Worm (Caenorhabditis elegans) whole organism, young adult: ENCODE measurements around the gene comt-3.
"Not testable (repeated sequence)": the region's sequence is repeated elsewhere in the genome, so short reads cannot be mapped to it uniquely, and the experiment has no call there.

Experiments
- B0336.3 ChIP-seq: fragments of 200-800 bp; sonication (Bioruptor generic); IDR thresholded peaks from 2 replicates; pipeline ENCODE4 v1.3.6; 2022; ENCODE audit warnings: missing genetic modification characterization, missing compliant biosample characterization
- ama-1 ChIP-seq, 3 experiments: fragments of 150-350 bp in 1 of 3; sonication (generic microtip) in 2 of 3; optimal IDR thresholded peaks; 2 replicates each; lab custom pipeline; 2014 to 2018; ENCODE audit warnings: missing biosample characterization in 2 of 3, missing genetic modification characterization in 2 of 3, missing genetic modification reagents in 2 of 3
- bed-2 ChIP-seq: fragments of 200-800 bp; sonication (Bioruptor generic); IDR thresholded peaks from 2 replicates; pipeline ENCODE4 v1.3.6; 2022; ENCODE audit warnings: missing genetic modification reagents, missing genetic modification characterization, missing compliant biosample characterization
- cebp-1 ChIP-seq, 2 experiments: fragments of 200-800 bp in 1 of 2; sonication (Bioruptor generic) in 1 of 2; sonication (generic microtip) in 1 of 2; IDR thresholded peaks in 1 of 2; optimal IDR thresholded peaks in 1 of 2; 2 replicates each; pipeline versions ENCODE4 v1.3.6 to Lab custom; 2017 to 2022; ENCODE audit warnings: missing compliant biosample characterization in 2 of 2, missing genetic modification characterization in 2 of 2, mild to moderate bottlenecking in 1 of 2, missing genetic modification reagents in 1 of 2, moderate library complexity in 1 of 2
- chd-7 ChIP-seq: sonication (generic microtip); optimal IDR thresholded peaks from 2 replicates; lab custom pipeline; 2016; ENCODE audit warnings: mild to moderate bottlenecking, missing genetic modification characterization, moderate library complexity, missing compliant biosample characterization
- dpl-1 ChIP-seq: fragments of 150-350 bp; optimal IDR thresholded peaks from 2 replicates; lab custom pipeline; 2014; ENCODE audit warnings: missing biosample characterization, missing genetic modification reagents, missing genetic modification characterization
- egrh-3 ChIP-seq: fragments of 200-800 bp; sonication (Bioruptor generic); IDR thresholded peaks from 2 replicates; pipeline ENCODE4 v1.3.6; 2022; ENCODE audit warnings: missing genetic modification reagents, missing genetic modification characterization, missing compliant biosample characterization
- madf-8 ChIP-seq: fragments of 200-800 bp; sonication (Bioruptor generic); conservative IDR thresholded peaks from 2 replicates; pipeline ENCODE4 v1.3.6; 2022; ENCODE audit warnings: missing genetic modification reagents, missing genetic modification characterization, missing compliant biosample characterization
- pbrm-1 ChIP-seq: fragments of 200-800 bp; sonication (Bioruptor generic); IDR thresholded peaks from 2 replicates; pipeline ENCODE4 v1.3.6; 2022; ENCODE audit warnings: missing genetic modification reagents, missing genetic modification characterization, missing compliant biosample characterization
- ztf-18 ChIP-seq: sonication (generic microtip); optimal IDR thresholded peaks from 2 replicates; lab custom pipeline; 2016; ENCODE audit warnings: missing genotype, mild to moderate bottlenecking, missing genetic modification characterization, missing compliant biosample characterization

DNA sequence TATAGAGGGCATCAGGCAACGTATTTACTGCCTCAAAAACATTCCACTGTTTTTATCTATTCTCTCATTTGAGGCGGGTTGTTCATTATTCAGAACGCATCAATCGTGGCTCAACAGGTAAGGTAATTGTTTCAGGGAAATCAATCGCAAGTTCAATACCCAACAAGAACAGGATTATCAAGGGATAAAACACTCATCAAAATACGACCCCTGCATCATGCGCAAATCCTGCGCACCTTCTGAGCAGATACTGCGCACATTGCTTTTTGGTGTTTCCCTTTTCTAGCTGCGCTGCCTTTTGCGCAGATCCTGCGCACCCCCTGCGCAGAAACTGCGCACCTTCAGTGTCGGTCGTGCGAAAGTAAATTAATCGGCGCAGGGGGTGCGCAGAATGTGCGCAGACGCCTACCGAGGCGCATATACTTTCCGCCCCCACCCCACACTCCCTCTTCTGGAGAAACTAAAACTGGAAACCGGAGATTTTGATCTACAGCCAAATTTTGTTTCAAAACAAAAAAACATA, 28.5 kb downstream of the comt-3 start, which contains the start of gene F36F12.3:
- TF ChIP-seq ztf-18; pbrm-1 (GFP tag; lab: Robert Waterston, UW); dpl-1 (GFP tag; lab: Kevin White, UChicago); ama-1 (optimal IDR thresholded peaks at IDR 0.05; lab: Kevin White, UChicago); ama-1 (GFP tag; optimal IDR thresholded peaks at IDR 0.05; lab: Kevin White, UChicago); B0336.3 (GFP tag; lab: Robert Waterston, UW); bed-2 (GFP tag; lab: Robert Waterston, UW); chd-7; cebp-1 (GFP tag; IDR thresholded peaks at IDR 0.05; lab: Robert Waterston, UW); cebp-1 (tag; optimal IDR thresholded peaks at IDR 0.05; lab: Kevin White, UChicago); madf-8 (GFP tag; lab: Robert Waterston, UW): not testable (repeated sequence)
- peak; percentile 26; the same call in 1 of the 2 replicates for TF ChIP-seq egrh-3 (GFP tag; lab: Robert Waterston, UW)
